Fruit fly (Drosophila melanogaster) whole organism, wandering third instar larva: ENCODE measurements around the gene CG10376.

ENCODE experiments used
- Abd-B ChIP-seq: fragments of >200 bp; optimal IDR thresholded peaks from 2 replicates; lab custom pipeline; 2017; ENCODE audit warnings: missing biosample characterization, missing genetic modification characterization
- CG32264 ChIP-seq: fragments of 200-800 bp; sonication (Bioruptor generic); optimal IDR thresholded peaks from 2 replicates; lab custom pipeline; 2016; ENCODE audit warnings: missing biosample characterization, missing genetic modification characterization
- CG9705 ChIP-seq: fragments of 200-800 bp; sonication (Bioruptor generic); optimal IDR thresholded peaks from 2 replicates; lab custom pipeline; 2018; ENCODE audit warnings: missing biosample characterization, mild to moderate bottlenecking, missing genetic modification characterization
- Dif ChIP-seq: fragments of 200-275, 200-300 bp; sonication (Bioruptor generic); optimal IDR thresholded peaks from 2 replicates; lab custom pipeline; 2018; ENCODE audit warnings: missing biosample characterization, missing genetic modification characterization; ENCODE audit not compliant: partially characterized antibody
- GATAd ChIP-seq: sonication (Bioruptor generic); optimal IDR thresholded peaks from 2 replicates; lab custom pipeline; 2016; ENCODE audit warnings: missing biosample characterization, missing genetic modification characterization
- HLH106 ChIP-seq: fragments of 200-800 bp; optimal IDR thresholded peaks from 3 replicates; lab custom pipeline; 2019; ENCODE audit warnings: missing biosample characterization, mild to moderate bottlenecking, missing genetic modification characterization, moderate library complexity
- Hnf4 ChIP-seq: fragments of 200-800 bp; sonication (Bioruptor generic); optimal IDR thresholded peaks from 2 replicates; lab custom pipeline; 2016; ENCODE audit warnings: missing biosample characterization, mild to moderate bottlenecking, missing genetic modification characterization
- Hr78 ChIP-seq: fragments of >200 bp; optimal IDR thresholded peaks from 2 replicates; lab custom pipeline; 2017; ENCODE audit warnings: missing biosample characterization, missing genetic modification characterization
- Hr83 ChIP-seq: fragments of 200-300 bp; sonication (Bioruptor generic); optimal IDR thresholded peaks from 2 replicates; lab custom pipeline; 2016; ENCODE audit warnings: missing biosample characterization, mild to moderate bottlenecking, missing genetic modification characterization, moderate library complexity; ENCODE audit not compliant: poor library complexity, severe bottlenecking
- Jra ChIP-seq: sonication (Bioruptor generic); optimal IDR thresholded peaks from 2 replicates; lab custom pipeline; 2016; ENCODE audit warnings: missing biosample characterization, missing genetic modification characterization
- Mio ChIP-seq: sonication (Bioruptor generic); optimal IDR thresholded peaks from 2 replicates; lab custom pipeline; 2016; ENCODE audit warnings: missing biosample characterization, missing genetic modification characterization
- Myc ChIP-seq: fragments of >200 bp; optimal IDR thresholded peaks from 2 replicates; lab custom pipeline; 2017
- N ChIP-seq: fragments of >200 bp; optimal IDR thresholded peaks from 2 replicates; lab custom pipeline; 2018; ENCODE audit warnings: missing biosample characterization, missing external identifiers, missing genetic modification characterization
- OdsH ChIP-seq: fragments of 200-800 bp; sonication (Bioruptor generic); optimal IDR thresholded peaks from 2 replicates; lab custom pipeline; 2016; ENCODE audit warnings: missing biosample characterization, mild to moderate bottlenecking, missing genetic modification characterization
- Rel ChIP-seq, 2 experiments: fragments of 200-800 bp; sonication (Bioruptor generic) in 1 of 2; optimal IDR thresholded peaks; 2 replicates in 1 of 2; 3 replicates in 1 of 2; lab custom pipeline; 2016 to 2019; ENCODE audit warnings: mild to moderate bottlenecking in 2 of 2, missing biosample characterization in 2 of 2, missing genetic modification characterization in 2 of 2, moderate library complexity in 1 of 2
- Sp1 ChIP-seq: fragments of 200-800 bp; sonication (Bioruptor generic); optimal IDR thresholded peaks from 3 replicates; lab custom pipeline; 2019; ENCODE audit warnings: missing biosample characterization, mild to moderate bottlenecking, missing genetic modification characterization, moderate library complexity
- Vsx2 ChIP-seq: fragments of 200-300, 225-300 bp; sonication (Bioruptor generic); optimal IDR thresholded peaks from 2 replicates; lab custom pipeline; 2018; ENCODE audit warnings: missing biosample characterization, missing genetic modification characterization; ENCODE audit not compliant: partially characterized antibody
- br ChIP-seq: fragments of 200-800 bp; sonication (Bioruptor generic); optimal IDR thresholded peaks from 2 replicates; lab custom pipeline; 2016; ENCODE audit warnings: missing biosample characterization, missing genetic modification characterization
- brk ChIP-seq: fragments of 200-800 bp; sonication (Bioruptor generic); optimal IDR thresholded peaks from 2 replicates; lab custom pipeline; 2016; ENCODE audit warnings: missing biosample characterization, mild to moderate bottlenecking, missing genetic modification characterization
- dl ChIP-seq, 2 experiments: fragments of 175-275, 200-275 bp in 1 of 2; fragments of 200-275 bp in 1 of 2; sonication (Bioruptor generic); optimal IDR thresholded peaks; lab custom pipeline; 2018; ENCODE audit warnings: mild to moderate bottlenecking in 2 of 2, missing biosample characterization in 2 of 2, missing genetic modification characterization in 2 of 2, moderate library complexity in 2 of 2; ENCODE audit not compliant: partially characterized antibody in 2 of 2, insufficient read depth in 1 of 2
- dmrt93B ChIP-seq: fragments of 200-800 bp; sonication (Bioruptor generic); optimal IDR thresholded peaks from 2 replicates; lab custom pipeline; 2018; ENCODE audit warnings: missing biosample characterization, mild to moderate bottlenecking, missing genetic modification characterization
- ey ChIP-seq: fragments of 200-800 bp; sonication (Bioruptor generic); optimal IDR thresholded peaks from 2 replicates; lab custom pipeline; 2016; ENCODE audit warnings: missing biosample characterization, missing genetic modification characterization
- foxo ChIP-seq, 2 experiments: fragments of 200-800 bp; sonication (Bioruptor generic); optimal IDR thresholded peaks; 2 replicates in 1 of 2; 3 replicates in 1 of 2; lab custom pipeline; 2016 to 2017; ENCODE audit warnings: missing biosample characterization in 2 of 2, missing genetic modification characterization in 2 of 2
- fru ChIP-seq: fragments of 200-800 bp; sonication (Bioruptor generic); optimal IDR thresholded peaks from 3 replicates; lab custom pipeline; 2016; ENCODE audit warnings: missing biosample characterization, mild to moderate bottlenecking, missing genetic modification characterization
- h ChIP-seq: fragments of 200-800 bp; sonication (Bioruptor generic); optimal IDR thresholded peaks from 3 replicates; lab custom pipeline; 2016; ENCODE audit warnings: missing biosample characterization, mild to moderate bottlenecking, missing genetic modification characterization
- jim ChIP-seq: fragments of 175-275, 200-325 bp; sonication (Bioruptor generic); optimal IDR thresholded peaks from 2 replicates; lab custom pipeline; 2016; ENCODE audit warnings: missing biosample characterization, mild to moderate bottlenecking, missing genetic modification characterization
- psq ChIP-seq: fragments of 200-800 bp; sonication (Bioruptor generic); optimal IDR thresholded peaks from 3 replicates; lab custom pipeline; 2017; ENCODE audit warnings: missing biosample characterization, mild to moderate bottlenecking, missing genetic modification characterization, moderate library complexity
- rgr ChIP-seq: fragments of 200-800 bp; sonication (Bioruptor generic); optimal IDR thresholded peaks from 3 replicates; lab custom pipeline; 2016; ENCODE audit warnings: missing biosample characterization, mild to moderate bottlenecking, missing genetic modification characterization
- sage ChIP-seq: fragments of 200-800 bp; sonication (Bioruptor generic); optimal IDR thresholded peaks from 2 replicates; lab custom pipeline; 2016; ENCODE audit warnings: missing biosample characterization, mild to moderate bottlenecking, missing genetic modification characterization
- sv ChIP-seq: fragments of 200-800 bp; sonication (Bioruptor generic); optimal IDR thresholded peaks from 3 replicates; lab custom pipeline; 2016; ENCODE audit warnings: missing biosample characterization, missing genetic modification characterization
- woc ChIP-seq: sonication (Bioruptor generic); optimal IDR thresholded peaks from 2 replicates; lab custom pipeline; 2016; ENCODE audit warnings: missing biosample characterization, mild to moderate bottlenecking, missing genetic modification characterization

Gene CG10376

dm6 chr2L:18665952-18666606 is 36.8 kb downstream of the CG10376 start (continued):
- TF ChIP-seq Dif (GFP tag; lab: Kevin White, UChicago) = no peak
- no peak for TF ChIP-seq dl (GFP tag; optimal IDR thresholded peaks at IDR 0.05; lab: Kevin White, UChicago; ENCODE audit: insufficient read depth in 1 of 2, partially characterized antibody in 2 of 2)
- TF ChIP-seq Mio (GFP tag; lab: Kevin White, UChicago) = no peak

DNA sequence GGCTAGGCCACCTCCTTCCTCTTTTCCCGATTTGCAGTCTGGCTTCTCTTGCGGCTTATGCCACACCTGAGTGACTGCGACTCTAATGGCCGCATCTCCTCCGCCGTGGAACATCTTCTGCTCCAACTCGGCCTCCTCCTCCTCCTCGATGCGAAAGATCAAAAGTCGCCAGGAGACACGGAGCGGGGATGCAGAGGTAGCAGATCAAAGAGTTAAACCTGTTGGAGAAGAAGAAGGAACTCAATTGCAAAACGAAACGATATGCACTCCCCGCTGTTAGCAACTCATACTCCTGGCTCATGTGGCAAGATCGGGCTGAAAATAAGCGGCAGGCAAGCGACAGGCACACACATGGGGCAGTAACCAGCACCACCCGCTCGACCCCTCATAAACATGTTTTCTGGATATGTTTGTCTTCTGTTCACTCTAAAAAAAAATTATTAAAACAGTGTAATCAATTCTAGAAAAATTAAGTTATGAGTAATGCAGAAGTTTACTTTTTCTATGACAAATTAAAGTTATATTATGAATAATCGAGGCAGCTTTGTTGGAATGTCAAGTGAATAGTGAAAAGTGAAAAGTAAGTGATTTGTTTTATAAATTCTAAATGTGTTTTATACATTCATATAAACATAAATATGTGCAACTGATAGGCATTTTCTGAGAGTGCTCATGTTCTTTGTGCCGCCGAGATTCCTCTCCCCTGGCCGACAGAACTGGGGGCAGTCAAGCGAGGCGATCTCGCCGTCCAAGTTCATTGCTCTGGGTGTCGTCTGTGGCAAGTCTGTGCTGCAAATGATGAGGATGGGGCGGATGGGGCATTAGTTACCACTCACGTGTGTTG is 38.0 kb downstream of the CG10376 start:
- TF ChIP-seq CG9705 (peak; percentile 72), ey (peak; percentile 81), CG32264 (GFP tag; lab: Kevin White, UChicago) (peak; percentile 44), GATAd (GFP tag; lab: Kevin White, UChicago) (no peak), brk (GFP tag; lab: Kevin White, UChicago) (no peak), Sp1 (GFP tag; lab: Kevin White, UChicago) (peak; percentile 87), h (GFP tag; lab: Kevin White, UChicago) (peak; percentile 86), Hr83 (GFP tag; lab: Kevin White, UChicago) (peak; percentile 57), woc (GFP tag; lab: Kevin White, UChicago) (peak; percentile 95), Abd-B (GFP tag; lab: Kevin White, UChicago) (no peak), HLH106 (tag; lab: Kevin White, UChicago) (peak; percentile 91), Hnf4 (GFP tag; lab: Kevin White, UChicago) (peak; percentile 78), Dif (GFP tag; lab: Kevin White, UChicago) (peak; percentile 68), N (GFP tag; lab: Kevin White, UChicago) (no peak), jim (GFP tag; lab: Kevin White, UChicago) (no peak), Jra (peak; percentile 70), fru (GFP tag; lab: Kevin White, UChicago) (peak; percentile 91), Rel (GFP tag; optimal IDR thresholded peaks at IDR 0.05; lab: Kevin White, UChicago) (no peak), Rel (tag; optimal IDR thresholded peaks at IDR 0.05; lab: Kevin White, UChicago) (peak; percentile 45), sv (GFP tag; lab: Kevin White, UChicago) (no peak), br (GFP tag; lab: Kevin White, UChicago) (peak; percentile 73), OdsH (peak; percentile 88), rgr (GFP tag; lab: Kevin White, UChicago) (peak; percentile 68), sage (GFP tag; lab: Kevin White, UChicago) (peak; percentile 50), Vsx2 (GFP tag; lab: Kevin White, UChicago) (peak; percentile 86), foxo (GFP tag; optimal IDR thresholded peaks at IDR 0.05; lab: Kevin White, UChicago) (peak in 1 of 2 experiments; percentile 85), psq (GFP tag; lab: Kevin White, UChicago) (peak; percentile 86), dmrt93B (GFP tag; lab: Kevin White, UChicago) (peak; percentile 70), dl (GFP tag; optimal IDR thresholded peaks at IDR 0.05; lab: Kevin White, UChicago; ENCODE audit: insufficient read depth in 1 of 2, partially characterized antibody in 2 of 2) (peak in 1 of 2 experiments; percentile 40), Hr78 (GFP tag; lab: Kevin White, UChicago) (no peak)

- TF ChIP-seq Rel (GFP tag; optimal IDR thresholded peaks at IDR 0.05; lab: Kevin White, UChicago) = no peak
- no peak for TF ChIP-seq Rel (tag; optimal IDR thresholded peaks at IDR 0.05; lab: Kevin White, UChicago)
- no peak for TF ChIP-seq dmrt93B (GFP tag; lab: Kevin White, UChicago)
- peak; percentile 5 for TF ChIP-seq ey
- TF ChIP-seq fru (GFP tag; lab: Kevin White, UChicago) = peak; percentile 6
- TF ChIP-seq Jra = no peak
- peak; percentile 2 for TF ChIP-seq rgr (GFP tag; lab: Kevin White, UChicago)
- TF ChIP-seq Myc = no peak
- TF ChIP-seq OdsH = peak; percentile 32
- TF ChIP-seq foxo (GFP tag; optimal IDR thresholded peaks at IDR 0.05; lab: Kevin White, UChicago) = peak in 1 of 2 experiments; percentile 28
- peak; percentile 19 for TF ChIP-seq h (GFP tag; lab: Kevin White, UChicago)
These were observed 39.5 kb downstream of the CG10376 start for dm6 chr2L:18663395-18663794.
